Worm (Caenorhabditis elegans) whole organism, L2 larva: Measurements from ENCODE around the gene F26F4.8.
A peak's percentile ranks its signal among the peaks of the same experiment; 100 is the strongest.

Experiments
- C34F6.9 ChIP-seq: fragments of 150-350 bp; optimal IDR thresholded peaks from 2 replicates; lab custom pipeline; 2014; ENCODE audit warnings: missing biosample characterization, missing genetic modification characterization
- F13H6.1 ChIP-seq: sonication (generic microtip); optimal IDR thresholded peaks from 2 replicates; lab custom pipeline; 2016; ENCODE audit warnings: missing genetic modification characterization, missing compliant biosample characterization
- R02D3.7 ChIP-seq: fragments of 150-350 bp; optimal IDR thresholded peaks from 2 replicates; lab custom pipeline; 2014; ENCODE audit warnings: missing biosample characterization, missing genetic modification characterization
- Y55F3AM.14 ChIP-seq: fragments of 200-800 bp; sonication (Bioruptor generic); optimal IDR thresholded peaks from 2 replicates; lab custom pipeline; 2018; ENCODE audit warnings: mild to moderate bottlenecking, missing genetic modification characterization, missing compliant biosample characterization
- ZK546.5 ChIP-seq: sonication (generic microtip); optimal IDR thresholded peaks from 2 replicates; lab custom pipeline; 2017; ENCODE audit warnings: missing biosample characterization, missing genetic modification characterization
- alr-1 ChIP-seq: fragments of 150-350 bp; optimal IDR thresholded peaks from 2 replicates; lab custom pipeline; 2014; ENCODE audit warnings: missing biosample characterization, missing genetic modification characterization
- blmp-1 ChIP-seq: sonication (generic microtip); optimal IDR thresholded peaks from 2 replicates; lab custom pipeline; 2017; ENCODE audit warnings: missing genetic modification characterization, mild to moderate bottlenecking, missing compliant biosample characterization, antibody characterized with exemption, moderate library complexity; ENCODE audit not compliant: insufficient read depth
- ceh-82 ChIP-seq: fragments of 150-350 bp; optimal IDR thresholded peaks from 2 replicates; lab custom pipeline; 2014; ENCODE audit warnings: missing biosample characterization, missing genetic modification characterization
- crh-2 ChIP-seq: sonication (generic microtip); optimal IDR thresholded peaks from 2 replicates; lab custom pipeline; 2017; ENCODE audit warnings: missing biosample characterization, missing genetic modification characterization
- dmd-4 ChIP-seq: sonication (generic microtip); optimal IDR thresholded peaks from 2 replicates; lab custom pipeline; 2017; ENCODE audit warnings: missing biosample characterization, missing genetic modification characterization
- egl-27 ChIP-seq: sonication (generic microtip); optimal IDR thresholded peaks from 3 replicates; lab custom pipeline; 2017; ENCODE audit warnings: missing biosample characterization, missing genetic modification reagents, missing genetic modification characterization
- fos-1 ChIP-seq: fragments of 150-350 bp; optimal IDR thresholded peaks from 2 replicates; lab custom pipeline; 2014; ENCODE audit warnings: missing biosample characterization, missing genetic modification characterization
- gmeb-1 ChIP-seq: fragments of 150-350 bp; optimal IDR thresholded peaks from 2 replicates; lab custom pipeline; 2014; ENCODE audit warnings: missing biosample characterization, missing genetic modification characterization
- lin-11 ChIP-seq: fragments of 150-350 bp; sonication (generic microtip); optimal IDR thresholded peaks from 2 replicates; lab custom pipeline; 2014; ENCODE audit warnings: missing biosample characterization, missing genetic modification characterization, inconsistent platforms, mixed read lengths
- lin-13 ChIP-seq: fragments of 150-350 bp; optimal IDR thresholded peaks from 2 replicates; lab custom pipeline; 2014; ENCODE audit warnings: missing biosample characterization, missing genetic modification reagents, missing genetic modification characterization
- lin-39 ChIP-seq: fragments of 150-350 bp; optimal IDR thresholded peaks from 2 replicates; lab custom pipeline; 2014; ENCODE audit warnings: missing biosample characterization, missing genetic modification reagents, missing genetic modification characterization
- lsy-2 ChIP-seq, 2 experiments: fragments of 150-350 bp in 1 of 2; sonication (generic microtip) in 1 of 2; optimal IDR thresholded peaks; 2 replicates each; lab custom pipeline; 2014 to 2017; ENCODE audit warnings: missing biosample characterization in 2 of 2, missing genetic modification characterization in 2 of 2
- mab-5 ChIP-seq: fragments of 150-350 bp; optimal IDR thresholded peaks from 2 replicates; lab custom pipeline; 2014; ENCODE audit warnings: missing biosample characterization, missing genetic modification characterization
- nhr-10 ChIP-seq: sonication (generic microtip); optimal IDR thresholded peaks from 2 replicates; lab custom pipeline; 2017; ENCODE audit warnings: missing biosample characterization, missing genetic modification characterization
- nhr-11 ChIP-seq: fragments of 150-350 bp; optimal IDR thresholded peaks from 2 replicates; lab custom pipeline; 2014; ENCODE audit warnings: missing biosample characterization, missing genetic modification characterization
- nhr-12 ChIP-seq: fragments of 150-350 bp; optimal IDR thresholded peaks from 2 replicates; lab custom pipeline; 2014; ENCODE audit warnings: missing biosample characterization, missing genetic modification characterization
- nhr-129 ChIP-seq: fragments of 150-350 bp; optimal IDR thresholded peaks from 2 replicates; lab custom pipeline; 2014; ENCODE audit warnings: missing biosample characterization, missing genetic modification characterization
- nhr-21 ChIP-seq: fragments of 150-350 bp; optimal IDR thresholded peaks from 2 replicates; lab custom pipeline; 2014; ENCODE audit warnings: missing biosample characterization, missing genetic modification characterization
- nhr-23 ChIP-seq: fragments of 150-350 bp; optimal IDR thresholded peaks from 2 replicates; lab custom pipeline; 2014; ENCODE audit warnings: missing biosample characterization, missing genetic modification reagents, missing genetic modification characterization
- nhr-237 ChIP-seq: fragments of 150-350 bp; optimal IDR thresholded peaks from 2 replicates; lab custom pipeline; 2014; ENCODE audit warnings: missing biosample characterization, missing genetic modification characterization
- nhr-25 ChIP-seq: fragments of 150-350 bp; sonication (generic microtip); optimal IDR thresholded peaks from 3 replicates; lab custom pipeline; 2014; ENCODE audit warnings: missing biosample characterization, missing genetic modification characterization
- peb-1 ChIP-seq: fragments of 150-350 bp; optimal IDR thresholded peaks from 2 replicates; lab custom pipeline; 2014; ENCODE audit warnings: missing biosample characterization, missing genetic modification characterization
- sem-4 ChIP-seq: fragments of 150-350 bp; optimal IDR thresholded peaks from 2 replicates; lab custom pipeline; 2014; ENCODE audit warnings: missing biosample characterization, missing genetic modification reagents, missing genetic modification characterization
- skn-1 ChIP-seq: sonication (generic microtip); optimal IDR thresholded peaks from 2 replicates; lab custom pipeline; 2017; ENCODE audit warnings: missing biosample characterization, missing genetic modification characterization
- sma-3 ChIP-seq: sonication (generic microtip); optimal IDR thresholded peaks from 2 replicates; lab custom pipeline; 2016; ENCODE audit warnings: missing genetic modification reagents, missing genetic modification characterization, missing compliant biosample characterization
- sma-9 ChIP-seq, 2 experiments: fragments of 150-350 bp in 1 of 2; sonication (generic microtip) in 1 of 2; optimal IDR thresholded peaks; 2 replicates each; lab custom pipeline; 2014 to 2016; ENCODE audit warnings: missing genetic modification characterization in 2 of 2, mild to moderate bottlenecking in 1 of 2, missing biosample characterization in 1 of 2, missing compliant biosample characterization in 1 of 2, missing genetic modification reagents in 1 of 2, moderate library complexity in 1 of 2
- unc-39 ChIP-seq: fragments of 150-350 bp; optimal IDR thresholded peaks from 2 replicates; lab custom pipeline; 2014; ENCODE audit warnings: missing biosample characterization, missing genetic modification characterization
- unc-55 ChIP-seq: fragments of 150-350 bp; sonication (generic microtip); optimal IDR thresholded peaks from 3 replicates; lab custom pipeline; 2014; ENCODE audit warnings: missing biosample characterization, missing genetic modification reagents, missing genetic modification characterization
- unc-62 ChIP-seq: fragments of 150-350 bp; optimal IDR thresholded peaks from 2 replicates; lab custom pipeline; 2014; ENCODE audit warnings: missing biosample characterization, missing genetic modification reagents, missing genetic modification characterization
- ztf-1 ChIP-seq: fragments of 200-800 bp; sonication (Bioruptor generic); conservative IDR thresholded peaks from 2 replicates; pipeline ENCODE4 v1.3.6; 2022; ENCODE audit warnings: missing genetic modification characterization, missing compliant biosample characterization
- ztf-11 ChIP-seq: sonication (generic microtip); optimal IDR thresholded peaks from 2 replicates; lab custom pipeline; 2017; ENCODE audit warnings: missing biosample characterization, missing genetic modification characterization
- ztf-4 ChIP-seq: fragments of 150-350 bp; optimal IDR thresholded peaks from 2 replicates; lab custom pipeline; 2014; ENCODE audit warnings: missing biosample characterization, missing genetic modification characterization

F26F4.8 gene

DNA sequence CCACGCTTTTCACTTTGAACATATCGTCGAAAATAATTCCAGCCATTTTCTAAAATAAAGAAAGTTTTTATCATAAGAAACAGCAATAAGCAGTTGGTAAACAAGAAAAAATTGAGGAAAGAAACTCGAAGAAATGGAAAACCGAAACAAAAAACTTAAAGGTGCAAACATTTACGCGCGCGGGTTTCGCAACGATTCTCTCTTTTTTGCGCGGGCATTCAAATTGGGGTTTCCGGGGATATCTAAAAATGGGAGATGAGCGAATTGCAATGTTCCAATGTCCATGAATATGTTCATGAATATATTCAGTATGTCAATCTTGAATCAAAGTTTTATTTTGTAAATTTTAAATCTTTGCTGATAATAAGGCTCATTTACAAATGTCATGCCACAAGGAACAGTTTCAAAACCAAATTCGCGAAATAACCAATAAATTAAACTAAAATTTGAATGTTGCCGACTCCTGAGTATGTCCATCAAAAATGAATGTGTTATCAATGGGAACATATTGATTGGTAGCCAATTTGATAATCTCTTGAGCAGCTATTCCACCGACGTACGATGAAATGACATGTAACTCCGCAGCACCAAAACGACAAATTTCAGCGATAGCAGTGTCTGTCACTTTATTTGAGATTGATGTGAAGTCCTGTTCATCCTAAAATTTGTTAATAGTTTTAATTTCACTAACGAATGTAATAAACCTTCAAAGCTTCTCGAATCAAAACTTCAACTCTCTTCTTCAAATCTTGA, 12.9 kb upstream of the F26F4.8 start, which contains the start of gene rpb-8 (continued):
- TF ChIP-seq unc-62 (GFP tag; lab: Kevin White, UChicago) (no peak), lin-13 (GFP tag; lab: Kevin White, UChicago) (peak; percentile 46), C34F6.9 (tag; lab: Kevin White, UChicago) (peak; percentile 64), nhr-23 (tag; lab: Kevin White, UChicago) (no peak), lin-11 (peak; percentile 1), F13H6.1 (peak; percentile 29), nhr-129 (peak; percentile 55), unc-39 (tag; lab: Kevin White, UChicago) (no peak), nhr-12 (tag; lab: Kevin White, UChicago) (no peak), alr-1 (tag; lab: Kevin White, UChicago) (no peak), crh-2 (peak; percentile 45), skn-1 (no peak), ceh-82 (tag; lab: Kevin White, UChicago) (no peak), ZK546.5 (tag; lab: Kevin White, UChicago) (no peak), peb-1 (tag; lab: Kevin White, UChicago) (no peak), nhr-21 (tag; lab: Kevin White, UChicago) (peak; percentile 3), R02D3.7 (no peak)

DNA sequence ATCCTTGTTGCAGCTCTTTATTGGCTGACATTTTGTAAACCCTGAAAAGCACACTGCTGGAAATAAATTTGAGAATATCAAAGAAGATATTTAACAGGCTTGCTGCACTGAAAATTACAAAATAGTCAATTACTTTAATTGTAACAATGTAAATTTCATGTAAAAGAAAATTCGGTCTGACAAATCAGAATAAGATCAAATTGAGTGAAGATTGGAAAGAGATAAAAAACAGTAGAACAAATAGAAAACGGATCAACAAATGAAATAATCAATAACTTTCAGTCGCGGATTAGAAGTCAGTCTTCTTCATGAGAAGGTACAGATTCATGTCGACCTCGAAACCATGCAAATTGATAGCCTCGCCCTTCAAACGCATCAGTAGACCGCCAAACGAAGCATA, 11.8 kb upstream of the F26F4.8 start, which contains the start of gene rars-1:
Gene rars-1, minus strand, starts transcription at position 101 of the 400 bp plus-strand sequence.
- TF ChIP-seq lin-39 (tag; lab: Kevin White, UChicago) (no peak), Y55F3AM.14 (no peak), nhr-10 (tag; lab: Kevin White, UChicago) (no peak), dmd-4 (tag; lab: Kevin White, UChicago) (no peak), mab-5 (tag; lab: Kevin White, UChicago) (no peak), nhr-23 (tag; lab: Kevin White, UChicago) (no peak), nhr-21 (tag; lab: Kevin White, UChicago) (no peak)

DNA sequence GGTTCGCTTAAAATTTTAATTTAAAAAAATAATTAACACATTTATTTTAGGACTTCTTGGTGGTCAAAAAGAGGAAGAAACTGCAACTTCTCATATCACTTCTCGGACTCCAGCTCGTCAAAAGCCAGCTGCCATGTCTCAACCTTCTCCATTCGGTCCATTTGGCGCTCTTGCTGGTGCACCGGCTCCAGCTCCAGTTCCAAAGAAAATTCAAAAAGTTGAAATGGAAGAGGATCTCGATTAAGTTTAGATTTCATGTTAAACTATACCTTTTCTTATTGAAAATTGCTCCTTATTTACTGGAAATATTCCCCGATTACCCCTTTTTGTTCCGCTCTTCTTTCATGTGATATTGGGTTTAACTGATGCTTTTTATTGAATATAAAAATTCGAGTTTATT, 8.5 kb upstream of the F26F4.8 start:
- no peak for TF ChIP-seq lin-11
- TF ChIP-seq ZK546.5 (tag; lab: Kevin White, UChicago) = no peak
- TF ChIP-seq nhr-21 (tag; lab: Kevin White, UChicago) = no peak
- no peak for TF ChIP-seq C34F6.9 (tag; lab: Kevin White, UChicago)
- no peak for TF ChIP-seq F13H6.1
- no peak for TF ChIP-seq lin-39 (tag; lab: Kevin White, UChicago)
- no peak for TF ChIP-seq ztf-1 (GFP tag; lab: Robert Waterston, UW)
- TF ChIP-seq nhr-12 (tag; lab: Kevin White, UChicago) = no peak
- TF ChIP-seq nhr-11 (tag; lab: Kevin White, UChicago) = no peak
- no peak for TF ChIP-seq ztf-11
- TF ChIP-seq unc-55 (GFP tag; lab: Kevin White, UChicago) = no peak
- no peak for TF ChIP-seq peb-1 (tag; lab: Kevin White, UChicago)
- no peak for TF ChIP-seq nhr-237

DNA sequence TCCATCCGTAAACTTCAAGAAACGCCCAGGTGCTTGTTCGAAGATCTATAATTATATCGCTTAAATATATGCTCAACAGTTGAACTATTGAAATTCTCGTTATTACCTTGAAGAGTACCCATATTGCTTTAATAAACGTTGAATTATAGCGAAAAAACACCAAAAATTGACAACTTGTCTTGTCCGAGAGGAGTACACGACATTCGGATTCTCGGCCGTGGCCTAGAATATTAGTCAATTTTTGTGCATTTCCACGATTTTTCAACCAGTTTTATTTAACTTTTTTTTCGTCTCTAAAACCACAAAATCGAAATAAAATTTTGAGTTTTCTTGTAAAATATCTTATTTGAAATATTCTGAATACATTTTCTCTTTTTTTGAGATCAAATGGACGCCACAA, 7.0 kb upstream of the F26F4.8 start, which contains the start of the genes F26F4.9 and cee-1:
Gene F26F4.9, minus strand, starts transcription at position 205 of the 400 bp plus-strand sequence.
Gene cee-1, plus strand, starts transcription at position 383 of the 400 bp plus-strand sequence.
- TF ChIP-seq sem-4 (tag; lab: Kevin White, UChicago) (no peak), blmp-1 (tag; lab: Kevin White, UChicago) (no peak), skn-1 (no peak), nhr-12 (tag; lab: Kevin White, UChicago) (no peak), lin-13 (GFP tag; lab: Kevin White, UChicago) (peak; percentile 41), peb-1 (tag; lab: Kevin White, UChicago) (no peak), fos-1 (tag; lab: Kevin White, UChicago) (peak; percentile 11), lsy-2 (tag; optimal IDR thresholded peaks at IDR 0.05; lab: Kevin White, UChicago) (peak; percentile 43 to 73), unc-55 (GFP tag; lab: Kevin White, UChicago) (peak; percentile 74), sma-9 (GFP tag; optimal IDR thresholded peaks at IDR 0.05; lab: Kevin White, UChicago) (peak; percentile 67), sma-9 (tag; optimal IDR thresholded peaks at IDR 0.05; lab: Kevin White, UChicago) (no peak), crh-2 (peak; percentile 66), C34F6.9 (tag; lab: Kevin White, UChicago) (peak; percentile 68), egl-27 (tag; lab: Kevin White, UChicago) (no peak), gmeb-1 (peak; percentile 53), nhr-25 (peak; percentile 44), sma-3 (GFP tag; lab: Kevin White, UChicago) (peak; percentile 75), F13H6.1 (peak; percentile 68), ztf-4 (no peak)
- TF ChIP-seq, all 48 proteins: peak for 11
